Fruit fly (Drosophila melanogaster) whole organism, embryonic: ENCODE results near the gene CG42366.
A peak's percentile ranks its signal among the peaks of the same experiment; 100 is the strongest.

ENCODE experiments used
- Atf6 ChIP-seq: fragments of 200-800 bp; sonication (Bioruptor generic); IDR thresholded peaks from 2 replicates; pipeline ENCODE4 v1.3.6; 2022; ENCODE audit warnings: missing biosample characterization, missing genetic modification characterization
- CG10543 ChIP-seq: fragments of 200-800 bp; sonication (Bioruptor generic); optimal IDR thresholded peaks from 3 replicates; lab custom pipeline; 2017; ENCODE audit warnings: missing biosample characterization, mild to moderate bottlenecking, missing genetic modification characterization, moderate library complexity
- CG12071 ChIP-seq: fragments of 200-800 bp; sonication (Bioruptor generic); optimal IDR thresholded peaks from 3 replicates; lab custom pipeline; 2018; ENCODE audit warnings: missing biosample characterization, mild to moderate bottlenecking, missing genetic modification characterization
- CG12104 ChIP-seq: fragments of 200-800 bp; sonication (Bioruptor generic); optimal IDR thresholded peaks from 3 replicates; lab custom pipeline; 2016; ENCODE audit warnings: missing biosample characterization, missing genetic modification characterization
- CG12219 ChIP-seq: fragments of 200-800 bp; sonication (Bioruptor generic); optimal IDR thresholded peaks from 3 replicates; lab custom pipeline; 2018; ENCODE audit warnings: missing biosample characterization, mild to moderate bottlenecking, missing genetic modification characterization
- CG17802 ChIP-seq: fragments of 200-800 bp; sonication (Bioruptor generic); optimal IDR thresholded peaks from 2 replicates; lab custom pipeline; 2018; ENCODE audit warnings: missing biosample characterization, mild to moderate bottlenecking, missing genetic modification characterization, moderate library complexity
- CG18764 ChIP-seq: fragments of 200-800 bp; sonication (Bioruptor generic); optimal IDR thresholded peaks from 3 replicates; lab custom pipeline; 2016; ENCODE audit warnings: missing biosample characterization, missing genetic modification characterization
- CG3065 ChIP-seq: fragments of 200-800 bp; sonication (Bioruptor generic); optimal IDR thresholded peaks from 2 replicates; lab custom pipeline; 2016; ENCODE audit warnings: missing biosample characterization, missing genetic modification characterization
- CG32767 ChIP-seq: fragments of 200-800 bp; sonication (Bioruptor generic); IDR thresholded peaks from 2 replicates; pipeline ENCODE4 v1.3.6; 2022; ENCODE audit warnings: missing biosample characterization, missing genetic modification characterization
- CG3838 ChIP-seq: fragments of 200-800 bp; sonication (Bioruptor generic); optimal IDR thresholded peaks from 3 replicates; lab custom pipeline; 2016; ENCODE audit warnings: missing biosample characterization, missing genetic modification characterization
- CG4730 ChIP-seq: fragments of 200-800 bp; sonication (Bioruptor generic); IDR thresholded peaks from 2 replicates; pipeline ENCODE4 v1.3.6; 2022; ENCODE audit warnings: missing biosample characterization, missing genetic modification characterization
- CG7928 ChIP-seq: fragments of 200-800 bp; sonication (Bioruptor generic); optimal IDR thresholded peaks from 2 replicates; lab custom pipeline; 2017; ENCODE audit warnings: missing biosample characterization, mild to moderate bottlenecking, missing genetic modification characterization
- Chrac-16 ChIP-seq: fragments of 200-800 bp; sonication (Bioruptor generic); optimal IDR thresholded peaks from 3 replicates; lab custom pipeline; 2016; ENCODE audit warnings: missing biosample characterization, missing genetic modification characterization
- E2f2 ChIP-seq: fragments of 200-800 bp; sonication (Bioruptor generic); IDR thresholded peaks from 2 replicates; pipeline ENCODE4 v1.3.6; 2022; ENCODE audit warnings: missing biosample characterization, missing genetic modification characterization
- Fer1 ChIP-seq: fragments of 200-800 bp; sonication (Bioruptor generic); optimal IDR thresholded peaks from 2 replicates; lab custom pipeline; 2017; ENCODE audit warnings: missing biosample characterization, mild to moderate bottlenecking, missing genetic modification characterization
- MTF-1 ChIP-seq: fragments of 200-800 bp; sonication (Bioruptor generic); optimal IDR thresholded peaks from 2 replicates; lab custom pipeline; 2018; ENCODE audit warnings: missing biosample characterization, mild to moderate bottlenecking, missing genetic modification characterization, borderline replicate concordance
- Myb ChIP-seq: fragments of 200-800 bp; sonication (Bioruptor generic); optimal IDR thresholded peaks from 2 replicates; lab custom pipeline; 2016; ENCODE audit warnings: missing biosample characterization, missing genetic modification characterization
- NfI ChIP-seq: fragments of 200-800 bp; sonication (Bioruptor generic); optimal IDR thresholded peaks from 3 replicates; lab custom pipeline; 2018; ENCODE audit warnings: missing biosample characterization, mild to moderate bottlenecking, missing genetic modification characterization, moderate library complexity
- Poxn ChIP-seq: fragments of 200-800 bp; sonication (Bioruptor generic); IDR thresholded peaks from 2 replicates; pipeline ENCODE4 v1.3.6; 2022; ENCODE audit warnings: missing biosample characterization, missing genetic modification characterization
- Rx ChIP-seq: fragments of 200-800 bp; sonication (Bioruptor generic); IDR thresholded peaks from 2 replicates; pipeline ENCODE4 v1.3.6; 2022; ENCODE audit warnings: missing biosample characterization, missing genetic modification characterization
- ato ChIP-seq: fragments of 200-800 bp; sonication (Bioruptor generic); IDR thresholded peaks from 2 replicates; pipeline ENCODE4 v1.3.6; 2022; ENCODE audit warnings: missing biosample characterization, missing genetic modification characterization; ENCODE audit not compliant: partially characterized antibody
- cas ChIP-seq: fragments of 200-800 bp; sonication (Bioruptor generic); IDR thresholded peaks from 2 replicates; pipeline ENCODE4 v1.3.6; 2022; ENCODE audit warnings: missing biosample characterization, missing genetic modification characterization
- croc ChIP-seq: fragments of 200-800 bp; sonication (Bioruptor generic); conservative IDR thresholded peaks from 3 replicates; pipeline ENCODE4 v1.3.6; 2022; ENCODE audit warnings: missing biosample characterization, missing genetic modification characterization
- crol ChIP-seq: fragments of 200-800 bp; sonication (Bioruptor generic); IDR thresholded peaks from 2 replicates; pipeline ENCODE4 v1.3.6; 2022; ENCODE audit warnings: missing biosample characterization, missing genetic modification characterization
- crp ChIP-seq, 2 experiments: fragments of 200-800 bp; sonication (Bioruptor generic); optimal IDR thresholded peaks; 2 replicates in 1 of 2; 3 replicates in 1 of 2; lab custom pipeline; 2017; ENCODE audit warnings: missing biosample characterization in 2 of 2, missing genetic modification characterization in 2 of 2, mild to moderate bottlenecking in 1 of 2, moderate library complexity in 1 of 2
- danr ChIP-seq: fragments of 200-800 bp; sonication (Bioruptor generic); IDR thresholded peaks from 2 replicates; pipeline ENCODE4 v1.3.6; 2022; ENCODE audit warnings: missing biosample characterization, missing genetic modification characterization
- en ChIP-seq: fragments of 200-800 bp; sonication (Bioruptor generic); optimal IDR thresholded peaks from 2 replicates; lab custom pipeline; 2016; ENCODE audit warnings: missing biosample characterization, missing genetic modification characterization
- fd96Cb ChIP-seq: fragments of 200-800 bp; sonication (Bioruptor generic); optimal IDR thresholded peaks from 2 replicates; lab custom pipeline; 2018; ENCODE audit warnings: missing biosample characterization, mild to moderate bottlenecking, missing genetic modification characterization, moderate library complexity
- fu2 ChIP-seq: fragments of 200-800 bp; sonication (Bioruptor generic); optimal IDR thresholded peaks from 2 replicates; lab custom pipeline; 2016; ENCODE audit warnings: missing biosample characterization, missing genetic modification characterization
- gcm ChIP-seq: fragments of 200-800 bp; sonication (Bioruptor generic); optimal IDR thresholded peaks from 2 replicates; lab custom pipeline; 2019; ENCODE audit warnings: missing biosample characterization, mild to moderate bottlenecking, missing genetic modification characterization, moderate library complexity
- gsb-n ChIP-seq: fragments of 200-800 bp; sonication (Bioruptor generic); optimal IDR thresholded peaks from 3 replicates; lab custom pipeline; 2018; ENCODE audit warnings: missing biosample characterization, mild to moderate bottlenecking, missing genetic modification characterization
- jing ChIP-seq: fragments of 200-800 bp; sonication (Bioruptor generic); optimal IDR thresholded peaks from 2 replicates; lab custom pipeline; 2018; ENCODE audit warnings: missing biosample characterization, mild to moderate bottlenecking, missing genetic modification characterization
- jumu ChIP-seq: fragments of 200-800 bp; sonication (Bioruptor generic); optimal IDR thresholded peaks from 3 replicates; lab custom pipeline; 2016; ENCODE audit warnings: missing biosample characterization, missing genetic modification characterization
- kni ChIP-seq: fragments of 200-800 bp; sonication (Bioruptor generic); optimal IDR thresholded peaks from 3 replicates; lab custom pipeline; 2017; ENCODE audit warnings: mild to moderate bottlenecking, missing biosample characterization, missing genetic modification reagents, missing genetic modification characterization
- mam ChIP-seq: fragments of 200-800 bp; sonication (Bioruptor generic); optimal IDR thresholded peaks from 3 replicates; lab custom pipeline; 2016; ENCODE audit warnings: missing biosample characterization, missing genetic modification characterization
- nerfin-1 ChIP-seq: fragments of 200-800 bp; sonication (Bioruptor generic); optimal IDR thresholded peaks from 3 replicates; lab custom pipeline; 2019; ENCODE audit warnings: missing biosample characterization, mild to moderate bottlenecking, missing genetic modification characterization, moderate library complexity
- odd ChIP-seq: fragments of 200-800 bp; sonication (Bioruptor generic); optimal IDR thresholded peaks from 2 replicates; lab custom pipeline; 2017; ENCODE audit warnings: missing biosample characterization, mild to moderate bottlenecking, missing genetic modification characterization
- org-1 ChIP-seq: fragments of 200-800 bp; sonication (Bioruptor generic); optimal IDR thresholded peaks from 2 replicates; lab custom pipeline; 2017; ENCODE audit warnings: missing biosample characterization, missing genetic modification characterization
- prd ChIP-seq, 3 experiments: fragments of >200 bp in 2 of 3; fragments of 200-800 bp in 1 of 3; sonication (Bioruptor generic) in 1 of 3; optimal IDR thresholded peaks in 2 of 3; IDR thresholded peaks in 1 of 3; 2 replicates in 2 of 3; 3 replicates in 1 of 3; pipeline versions ENCODE4 v1.3.6 to Lab custom; 2017 to 2022; ENCODE audit warnings: missing biosample characterization in 1 of 3, missing genetic modification characterization in 1 of 3
- pum ChIP-seq: fragments of 200-800 bp; sonication (Bioruptor generic); optimal IDR thresholded peaks from 2 replicates; lab custom pipeline; 2016; ENCODE audit warnings: missing biosample characterization, missing genetic modification characterization
- run ChIP-seq: fragments of 200-800 bp; sonication (Bioruptor generic); optimal IDR thresholded peaks from 3 replicates; lab custom pipeline; 2018; ENCODE audit warnings: missing biosample characterization, mild to moderate bottlenecking, missing genetic modification characterization
- sima ChIP-seq: fragments of 200-800 bp; sonication (Bioruptor generic); optimal IDR thresholded peaks from 2 replicates; lab custom pipeline; 2016; ENCODE audit warnings: missing biosample characterization, missing genetic modification characterization
- tio ChIP-seq: fragments of 200-800 bp; sonication (Bioruptor generic); optimal IDR thresholded peaks from 2 replicates; lab custom pipeline; 2017; ENCODE audit warnings: missing biosample characterization, missing genetic modification characterization, inconsistent platforms
- vnd ChIP-seq: fragments of 200-800 bp; sonication (Bioruptor generic); IDR thresholded peaks from 3 replicates; pipeline ENCODE4 v1.3.6; 2022; ENCODE audit warnings: missing biosample characterization, missing genetic modification characterization; ENCODE audit not compliant: partially characterized antibody
- yki ChIP-seq: fragments of >200 bp; optimal IDR thresholded peaks from 3 replicates; lab custom pipeline; 2018
- z ChIP-seq: fragments of 200-800 bp; sonication (Bioruptor generic); IDR thresholded peaks from 3 replicates; pipeline ENCODE4 v1.3.6; 2022; ENCODE audit warnings: missing biosample characterization, missing genetic modification characterization
- zen ChIP-seq: fragments of 200-800 bp; sonication (Bioruptor generic); optimal IDR thresholded peaks from 3 replicates; lab custom pipeline; 2018; ENCODE audit warnings: missing biosample characterization, mild to moderate bottlenecking, missing genetic modification characterization, moderate library complexity

Gene CG42366

dm6 chr2L:9915011-9915850 is 9.7 kb upstream of the CG42366 start, which contains the start of gene yip2 (continued):
- TF ChIP-seq cas (GFP tag; lab: Robert Waterston, UW) (0 out of 2 replicates have a peak, but pooled peaks have one; percentile 10), pum (no peak), org-1 (GFP tag; lab: Kevin White, UChicago) (peak; percentile 10), tio (no peak), gcm (GFP tag; lab: Kevin White, UChicago) (peak; percentile 57), sima (GFP tag; lab: Kevin White, UChicago) (no peak), Fer1 (GFP tag; lab: Kevin White, UChicago) (peak; percentile 72), jing (GFP tag; lab: Kevin White, UChicago) (no peak), CG12219 (peak; percentile 57), danr (GFP tag; lab: Robert Waterston, UW) (no peak), kni (GFP tag; lab: Kevin White, UChicago) (no peak), croc (GFP tag; lab: Robert Waterston, UW) (no peak), odd (GFP tag; lab: Kevin White, UChicago) (peak; percentile 62), z (GFP tag; lab: Robert Waterston, UW) (no peak), fd96Cb (tag; lab: Kevin White, UChicago) (peak; percentile 1), Poxn (GFP tag; lab: Robert Waterston, UW) (no peak), CG17802 (tag; lab: Kevin White, UChicago) (no peak), crp (GFP tag; optimal IDR thresholded peaks at IDR 0.05; lab: Kevin White, UChicago) (peak in 1 of 2 experiments; percentile 84), CG3838 (no peak), CG4730 (GFP tag; lab: Robert Waterston, UW) (0 out of 2 replicates have a peak, but pooled peaks have one; percentile 36), NfI (GFP tag; lab: Kevin White, UChicago) (peak; percentile 58), MTF-1 (GFP tag; lab: Kevin White, UChicago) (no peak), mam (peak; percentile 52), Chrac-16 (GFP tag; lab: Kevin White, UChicago) (peak; percentile 25), en (GFP tag; lab: Kevin White, UChicago) (no peak), Atf6 (peak; percentile 78), CG32767 (GFP tag; lab: Robert Waterston, UW) (0 out of 2 replicates have a peak, but pooled peaks have one; percentile 29), ato (GFP tag; lab: Robert Waterston, UW) (no peak), fu2 (peak; percentile 62), yki (no peak), run (tag; lab: Kevin White, UChicago) (peak; percentile 21), nerfin-1 (tag; lab: Kevin White, UChicago) (peak; percentile 3), CG3065 (GFP tag; lab: Kevin White, UChicago) (no peak), jumu (GFP tag; lab: Kevin White, UChicago) (peak; percentile 56), crol (peak; percentile 66), CG12104 (GFP tag; lab: Kevin White, UChicago) (peak; percentile 14), CG12071 (peak; percentile 62), prd (optimal IDR thresholded peaks at IDR 0.05; lab: Kevin White, UChicago) (no peak), prd (GFP tag; IDR thresholded peaks at IDR 0.05; lab: Robert Waterston, UW) (peak; percentile 65), Rx (GFP tag; lab: Robert Waterston, UW) (no peak), gsb-n (tag; lab: Kevin White, UChicago) (no peak), vnd (GFP tag; lab: Robert Waterston, UW) (no peak), CG18764 (GFP tag; lab: Kevin White, UChicago) (peak; percentile 1), CG10543 (peak; percentile 59), Myb (GFP tag; lab: Kevin White, UChicago) (peak; percentile 32), zen (no peak), E2f2 (GFP tag; lab: Robert Waterston, UW) (peak; percentile 49; the same call in 1 of the 2 replicates), CG7928 (GFP tag; lab: Kevin White, UChicago) (no peak)
